Worm (Caenorhabditis elegans) whole organism, midembryonic: Measurements from ENCODE around the gene unc-58.

Source experiments
- flt-1 ChIP-seq: fragments of 200-800 bp; sonication (Bioruptor generic); IDR thresholded peaks from 2 replicates; pipeline ENCODE4 v1.3.6; 2022; ENCODE audit warnings: missing genetic modification characterization, missing compliant biosample characterization
- klf-2 ChIP-seq: fragments of 200-800 bp; sonication (Bioruptor generic); conservative IDR thresholded peaks from 2 replicates; pipeline ENCODE4 v1.3.6; 2022; ENCODE audit warnings: missing genetic modification reagents, missing genetic modification characterization, missing compliant biosample characterization
- ref-1 ChIP-seq: fragments of 200-800 bp; sonication (Bioruptor generic); conservative IDR thresholded peaks from 2 replicates; pipeline ENCODE4 v1.3.6; 2022; ENCODE audit warnings: missing genetic modification reagents, missing genetic modification characterization, missing compliant biosample characterization
- ztf-29 ChIP-seq: fragments of 200-800 bp; sonication (Bioruptor generic); IDR thresholded peaks from 2 replicates; pipeline ENCODE4 v1.3.6; 2022; ENCODE audit warnings: missing genetic modification reagents, missing genetic modification characterization, missing compliant biosample characterization

DNA sequence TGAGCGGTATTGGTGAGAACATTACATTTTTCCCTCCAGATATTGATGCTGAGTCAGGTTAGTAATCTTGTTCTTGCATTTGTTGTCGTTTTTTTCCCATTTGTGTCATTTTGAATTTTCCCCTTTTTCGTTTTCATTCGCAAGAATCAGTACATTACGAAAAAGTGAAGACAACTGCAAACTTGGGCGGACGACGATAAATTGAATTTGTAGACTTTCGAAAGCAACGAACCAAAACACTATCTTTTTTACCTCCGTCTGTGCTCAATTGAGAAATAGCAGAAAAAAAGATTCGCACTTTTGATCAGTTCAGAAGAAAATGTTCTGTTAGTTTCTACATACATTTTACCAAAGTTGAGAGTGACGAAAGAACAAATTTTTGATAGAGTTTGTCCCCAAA lies 22.1 kb upstream of the unc-58 start:
- TF ChIP-seq klf-2 = no peak
- TF ChIP-seq ztf-29 (GFP tag; lab: Robert Waterston, UW) = no peak
- no peak for TF ChIP-seq flt-1 (GFP tag; lab: Robert Waterston, UW)
- no peak for TF ChIP-seq ref-1 (GFP tag; lab: Robert Waterston, UW)
